Fruit fly (Drosophila melanogaster) whole organism, adult: Measurements from ENCODE around the gene RabX2.

Source experiments
- CG11617 ChIP-seq: fragments of 200-800 bp; sonication (Bioruptor generic); optimal IDR thresholded peaks from 2 replicates; lab custom pipeline; 2017; ENCODE audit warnings: mild to moderate bottlenecking, missing biosample characterization, missing genetic modification reagents, missing genetic modification characterization
- CG12768 ChIP-seq: fragments of 200-800 bp; sonication (Bioruptor generic); optimal IDR thresholded peaks from 2 replicates; lab custom pipeline; 2017; ENCODE audit warnings: missing biosample characterization, missing genetic modification characterization, mild to moderate bottlenecking, moderate library complexity, missing genetic modification reagents
- CG14711 ChIP-seq: fragments of 200-800 bp; sonication (Bioruptor generic); optimal IDR thresholded peaks from 2 replicates; lab custom pipeline; 2018; ENCODE audit warnings: missing biosample characterization, mild to moderate bottlenecking, missing genetic modification characterization, moderate library complexity
- CG1620 ChIP-seq: fragments of 200-800 bp; sonication (Bioruptor generic); optimal IDR thresholded peaks from 2 replicates; lab custom pipeline; 2016; ENCODE audit warnings: missing biosample characterization, missing genetic modification characterization
- CG33017 ChIP-seq: fragments of 200-800 bp; sonication (Bioruptor generic); optimal IDR thresholded peaks from 2 replicates; lab custom pipeline; 2018; ENCODE audit warnings: missing biosample characterization, mild to moderate bottlenecking, missing genetic modification characterization, moderate library complexity
- CG5204 ChIP-seq: fragments of 200-800 bp; sonication (Bioruptor generic); optimal IDR thresholded peaks from 2 replicates; lab custom pipeline; 2016; ENCODE audit warnings: missing biosample characterization, missing genetic modification characterization
- CG7045 ChIP-seq: fragments of 200-800 bp; sonication (Bioruptor generic); optimal IDR thresholded peaks from 2 replicates; lab custom pipeline; 2017; ENCODE audit warnings: missing biosample characterization, mild to moderate bottlenecking, missing genetic modification characterization
- CG7101 ChIP-seq: fragments of 200-800 bp; sonication (Bioruptor generic); optimal IDR thresholded peaks from 2 replicates; lab custom pipeline; 2018; ENCODE audit warnings: missing biosample characterization, mild to moderate bottlenecking, missing genetic modification characterization, moderate library complexity
- Clk ChIP-seq: fragments of 200-800 bp; sonication (Bioruptor generic); optimal IDR thresholded peaks from 2 replicates; lab custom pipeline; 2017; ENCODE audit warnings: missing biosample characterization, missing genetic modification characterization
- Crg-1 ChIP-seq: fragments of 200-800 bp; sonication (Bioruptor generic); optimal IDR thresholded peaks from 2 replicates; lab custom pipeline; 2016; ENCODE audit warnings: missing biosample characterization, missing genetic modification characterization
- Hr96 ChIP-seq: fragments of 200-800 bp; sonication (Bioruptor generic); optimal IDR thresholded peaks from 2 replicates; lab custom pipeline; 2016; ENCODE audit warnings: missing biosample characterization, missing genetic modification characterization
- Mnt ChIP-seq: fragments of 200-800 bp; sonication (Bioruptor generic); optimal IDR thresholded peaks from 2 replicates; lab custom pipeline; 2016; ENCODE audit warnings: missing biosample characterization, mild to moderate bottlenecking, missing genetic modification characterization
- bab1 ChIP-seq: fragments of 200-800 bp; sonication (Bioruptor generic); optimal IDR thresholded peaks from 3 replicates; lab custom pipeline; 2019; ENCODE audit warnings: missing biosample characterization, mild to moderate bottlenecking, missing genetic modification characterization, moderate library complexity
- cic ChIP-seq: fragments of 200-800 bp; sonication (Bioruptor generic); optimal IDR thresholded peaks from 2 replicates; lab custom pipeline; 2017; ENCODE audit warnings: missing biosample characterization, mild to moderate bottlenecking, missing genetic modification characterization, moderate library complexity
- cnc ChIP-seq, 2 experiments: fragments of >200 bp; optimal IDR thresholded peaks; 2 replicates each; lab custom pipeline; 2017
- kay ChIP-seq: fragments of 200-800 bp; sonication (Bioruptor generic); peaks from one replicate; lab custom pipeline; 2016; ENCODE audit warnings: missing biosample characterization, missing genetic modification characterization, borderline replicate concordance
- ovo ChIP-seq: fragments of 200-800 bp; sonication (Bioruptor generic); optimal IDR thresholded peaks from 2 replicates; lab custom pipeline; 2016; ENCODE audit warnings: missing biosample characterization, missing genetic modification characterization
- pad ChIP-seq: fragments of 200-800 bp; sonication (Bioruptor generic); optimal IDR thresholded peaks from 3 replicates; lab custom pipeline; 2017; ENCODE audit warnings: missing biosample characterization, missing genetic modification characterization, mild to moderate bottlenecking, moderate library complexity, missing genetic modification reagents
- tj ChIP-seq: fragments of 200-800 bp; sonication (Bioruptor generic); optimal IDR thresholded peaks from 3 replicates; lab custom pipeline; 2017; ENCODE audit warnings: missing biosample characterization, mild to moderate bottlenecking, missing genetic modification characterization, moderate library complexity
- toe ChIP-seq: fragments of 200-800 bp; sonication (Bioruptor generic); optimal IDR thresholded peaks from 2 replicates; lab custom pipeline; 2016; ENCODE audit warnings: missing biosample characterization, missing genetic modification characterization

RabX2 gene

DNA sequence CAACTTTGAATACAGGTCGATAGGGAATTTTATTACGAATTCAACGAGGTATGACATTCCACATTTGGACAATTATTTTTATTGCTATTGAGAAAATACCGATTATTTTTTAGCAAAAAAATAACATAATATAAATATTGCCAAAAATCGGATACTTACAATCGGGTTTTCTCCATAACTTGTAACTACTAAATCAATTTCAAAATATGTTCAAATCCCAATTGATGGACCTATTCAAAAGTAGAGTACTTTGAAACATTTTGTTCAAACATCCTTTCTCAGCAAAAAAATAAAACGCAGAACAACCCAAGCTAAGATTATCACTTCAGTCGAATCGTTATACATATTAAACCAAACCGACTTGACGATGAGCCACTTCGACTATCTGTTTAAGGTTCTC lies at the start of gene RabX2:
RabX2 (plus strand) TSS at position 301 of the 400 bp plus-strand sequence.
- no peak for TF ChIP-seq bab1 (GFP tag; lab: Kevin White, UChicago)
- TF ChIP-seq CG5204 (GFP tag; lab: Kevin White, UChicago): no peak
- no peak for TF ChIP-seq CG1620
- no peak for TF ChIP-seq Hr96
- TF ChIP-seq CG33017 (tag; lab: Kevin White, UChicago): no peak
- TF ChIP-seq CG11617 (GFP tag; lab: Kevin White, UChicago): no peak
- TF ChIP-seq CG7045 (GFP tag; lab: Kevin White, UChicago): no peak

- TF ChIP-seq Mnt (GFP tag; lab: Kevin White, UChicago) (peak; percentile 16), Crg-1 (GFP tag; lab: Kevin White, UChicago) (no peak), bab1 (GFP tag; lab: Kevin White, UChicago) (peak; percentile 65), CG7101 (peak; percentile 2)
Measured at dm6 chrX:10367801-10368203, 49.4 kb upstream of the RabX2 start, which contains the start of gene CG17841. TSS of gene CG17841 (plus strand) at chrX:10368052.

- TF ChIP-seq CG33017 (tag; lab: Kevin White, UChicago): no peak
- no peak for TF ChIP-seq CG7045 (GFP tag; lab: Kevin White, UChicago)
- TF ChIP-seq tj: no peak
- TF ChIP-seq Clk (GFP tag; lab: Kevin White, UChicago): no peak
- TF ChIP-seq Mnt (GFP tag; lab: Kevin White, UChicago): no peak
- TF ChIP-seq kay (GFP tag; lab: Kevin White, UChicago): no peak
- TF ChIP-seq CG11617 (GFP tag; lab: Kevin White, UChicago): no peak
- TF ChIP-seq CG12768 (GFP tag; lab: Kevin White, UChicago): no peak
- no peak for TF ChIP-seq ovo
- no peak for TF ChIP-seq cic
- no peak for TF ChIP-seq Hr96
- TF ChIP-seq Crg-1 (GFP tag; lab: Kevin White, UChicago): no peak
- TF ChIP-seq bab1 (GFP tag; lab: Kevin White, UChicago): no peak
- TF ChIP-seq CG5204 (GFP tag; lab: Kevin White, UChicago): no peak
- no peak for TF ChIP-seq CG1620
- TF ChIP-seq CG7101: no peak
- no peak for TF ChIP-seq cnc (optimal IDR thresholded peaks at IDR 0.05; lab: Kevin White, UChicago)
- no peak for TF ChIP-seq pad
Measured at dm6 chrX:10369315-10369714, 47.9 kb upstream of the RabX2 start.

DNA sequence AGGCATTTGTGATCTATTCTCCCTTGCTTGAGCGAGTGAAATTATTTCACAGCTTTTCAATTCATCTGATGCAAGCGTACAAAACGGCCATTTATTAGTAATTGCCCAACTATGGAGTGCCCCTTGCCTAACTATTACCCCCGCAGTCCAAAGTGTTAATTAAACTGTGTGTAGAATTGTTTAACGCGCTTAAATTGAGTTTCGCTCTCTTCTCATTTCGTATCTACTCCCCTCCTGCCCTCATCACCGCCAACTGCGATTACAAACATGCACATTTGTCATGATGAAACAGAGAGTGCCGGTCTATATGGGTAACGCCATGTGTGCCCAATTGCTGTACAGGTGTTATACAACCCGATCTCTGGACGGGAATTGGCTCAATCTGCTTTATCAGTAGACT lies 47.5 kb upstream of the RabX2 start:
- TF ChIP-seq Crg-1 (GFP tag; lab: Kevin White, UChicago) (peak; percentile 34), pad (no peak), CG5204 (GFP tag; lab: Kevin White, UChicago) (no peak), CG11617 (GFP tag; lab: Kevin White, UChicago) (no peak), bab1 (GFP tag; lab: Kevin White, UChicago) (no peak), ovo (no peak), CG12768 (GFP tag; lab: Kevin White, UChicago) (no peak), CG14711 (tag; lab: Kevin White, UChicago) (no peak), CG7045 (GFP tag; lab: Kevin White, UChicago) (no peak), CG1620 (no peak), tj (no peak), CG7101 (no peak), cnc (optimal IDR thresholded peaks at IDR 0.05; lab: Kevin White, UChicago) (no peak), CG33017 (tag; lab: Kevin White, UChicago) (no peak), toe (GFP tag; lab: Kevin White, UChicago) (peak; percentile 15), cic (no peak), kay (GFP tag; lab: Kevin White, UChicago) (no peak), Hr96 (no peak), Clk (GFP tag; lab: Kevin White, UChicago) (no peak), Mnt (GFP tag; lab: Kevin White, UChicago) (peak; percentile 49)

DNA sequence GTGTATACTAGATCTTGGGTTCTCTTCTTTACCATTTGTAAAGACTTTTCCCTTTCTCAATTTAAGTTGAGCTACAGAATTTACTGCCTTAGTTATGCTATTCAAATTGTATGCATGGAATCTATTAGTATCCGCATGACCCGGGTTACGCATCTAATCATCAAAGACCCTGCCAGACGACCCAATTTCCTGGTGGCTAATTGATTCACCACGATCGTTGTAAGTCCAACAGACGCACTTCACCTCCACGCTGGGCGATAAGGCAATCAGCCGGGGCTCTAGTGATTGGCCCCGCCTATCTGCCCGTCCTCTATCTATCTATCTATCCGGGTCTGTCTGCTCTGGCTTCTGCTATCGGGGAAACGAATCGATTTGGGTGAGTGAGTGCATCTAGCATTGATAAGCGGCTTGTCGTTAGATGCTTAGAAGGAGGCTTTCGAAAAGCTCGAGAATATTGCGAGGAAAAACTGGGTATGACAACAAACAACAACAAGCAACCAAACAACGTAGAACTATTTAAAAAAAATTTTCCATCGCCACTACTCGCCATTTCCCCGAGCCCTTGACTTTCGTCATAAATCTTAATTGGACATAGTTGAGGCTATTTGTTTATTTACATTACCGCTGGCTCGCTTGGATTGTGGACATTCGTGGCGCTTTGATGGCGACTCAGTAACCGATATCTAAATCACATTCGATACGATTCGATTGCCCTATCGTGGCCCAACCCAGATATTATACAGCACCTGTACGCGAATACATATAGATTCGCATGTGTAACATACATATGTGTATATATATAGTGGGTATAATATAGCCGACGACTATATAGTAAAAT lies 46.8 kb upstream of the RabX2 start:
- TF ChIP-seq kay (GFP tag; lab: Kevin White, UChicago): no peak
- TF ChIP-seq CG12768 (GFP tag; lab: Kevin White, UChicago): peak; percentile 6
- TF ChIP-seq tj: no peak
- peak; percentile 79 for TF ChIP-seq cic
- TF ChIP-seq Crg-1 (GFP tag; lab: Kevin White, UChicago): no peak
- no peak for TF ChIP-seq toe (GFP tag; lab: Kevin White, UChicago)
- peak; percentile 51 for TF ChIP-seq Mnt (GFP tag; lab: Kevin White, UChicago)
- no peak for TF ChIP-seq CG14711 (tag; lab: Kevin White, UChicago)
- no peak for TF ChIP-seq CG7101
- no peak for TF ChIP-seq CG33017 (tag; lab: Kevin White, UChicago)

- no peak for TF ChIP-seq CG1620
- no peak for TF ChIP-seq tj
- TF ChIP-seq Hr96: no peak
- TF ChIP-seq Clk (GFP tag; lab: Kevin White, UChicago): no peak
- no peak for TF ChIP-seq kay (GFP tag; lab: Kevin White, UChicago)
- no peak for TF ChIP-seq CG33017 (tag; lab: Kevin White, UChicago)
- no peak for TF ChIP-seq CG12768 (GFP tag; lab: Kevin White, UChicago)
- TF ChIP-seq Crg-1 (GFP tag; lab: Kevin White, UChicago): no peak
- no peak for TF ChIP-seq CG11617 (GFP tag; lab: Kevin White, UChicago)
- no peak for TF ChIP-seq ovo
- no peak for TF ChIP-seq CG7101
- no peak for TF ChIP-seq CG7045 (GFP tag; lab: Kevin White, UChicago)
- no peak for TF ChIP-seq Mnt (GFP tag; lab: Kevin White, UChicago)
- TF ChIP-seq toe (GFP tag; lab: Kevin White, UChicago): no peak
- no peak for TF ChIP-seq CG14711 (tag; lab: Kevin White, UChicago)
- TF ChIP-seq bab1 (GFP tag; lab: Kevin White, UChicago): no peak
Measured at dm6 chrX:10375216-10375615, 42.0 kb upstream of the RabX2 start, which contains the start of the genes CG32686 and CG2898. TSS of gene CG32686 (minus strand) at chrX:10375316. TSS of gene CG2898 (plus strand) at chrX:10375374.
